Fruit fly (Drosophila melanogaster) S2 (cell line): ENCODE data around the gene bero.

Experiments
- CG8478 ChIP-seq: fragments of >200 bp; optimal IDR thresholded peaks from 2 replicates; lab custom pipeline; 2018
- CTCF ChIP-seq, 2 experiments: fragments of >200 bp; optimal IDR thresholded peaks; 2 replicates each; lab custom pipeline; 2018

The bero gene

dm6 chr2L:20858371-20859340 is at the start of gene bero:
Gene bero (plus strand): TSS chr2L:20858695.
- no peak for TF ChIP-seq CTCF (optimal IDR thresholded peaks at IDR 0.05; lab: Kevin White, UChicago)

DNA sequence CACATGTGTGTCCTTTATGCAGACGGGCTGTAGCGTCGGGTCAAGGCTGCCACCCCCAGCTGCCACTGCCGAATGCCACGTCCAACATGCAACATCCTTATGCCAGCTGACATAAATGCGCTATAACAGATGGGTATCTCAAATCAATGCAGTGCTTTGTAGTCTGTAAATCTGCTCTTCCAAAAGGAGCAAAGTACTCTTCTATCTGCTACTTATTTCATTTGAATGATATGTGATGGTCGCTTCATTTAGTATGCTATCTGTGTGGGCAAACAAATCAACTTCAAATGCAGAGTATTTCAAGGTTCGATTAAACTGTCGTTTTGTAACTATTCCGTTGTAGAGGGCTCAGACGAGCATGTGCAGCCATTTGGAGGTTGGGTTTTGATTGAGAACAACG is 49.3 kb upstream of the bero start:
- TF ChIP-seq CTCF (optimal IDR thresholded peaks at IDR 0.05; lab: Kevin White, UChicago) (no peak), CG8478 (no peak)

DNA sequence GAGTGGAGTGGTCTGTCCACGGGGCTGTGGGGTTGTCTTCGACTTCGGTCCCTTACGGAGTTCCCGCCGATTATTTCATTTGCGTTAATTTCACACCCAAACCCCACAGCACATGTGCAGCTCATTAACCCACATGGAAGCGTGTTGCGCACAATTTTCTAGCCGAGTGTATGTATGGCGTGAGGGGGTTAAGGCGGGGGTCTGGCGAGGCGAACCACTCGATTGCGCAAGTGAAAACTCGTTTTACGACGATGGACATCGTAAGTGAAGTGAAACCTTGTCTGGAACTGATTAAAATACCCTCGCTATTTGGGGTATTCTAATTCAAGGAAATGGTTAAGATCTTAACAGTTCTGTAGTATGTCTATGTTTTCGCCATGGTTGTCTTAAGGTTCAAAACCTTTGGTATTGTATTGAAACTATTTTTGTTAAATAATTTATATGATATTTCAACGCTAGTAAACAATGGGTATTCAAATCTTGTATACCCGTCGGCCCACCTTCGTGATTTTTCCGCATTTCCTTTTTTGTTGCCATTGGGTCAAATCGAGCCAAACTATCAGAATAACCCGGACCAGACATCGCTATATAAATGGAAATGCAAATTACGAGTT is 47.3 kb upstream of the bero start:
- TF ChIP-seq CTCF (optimal IDR thresholded peaks at IDR 0.05; lab: Kevin White, UChicago) (no peak), CG8478 (no peak)

dm6 chr2L:20812283-20813189 is 46.0 kb upstream of the bero start:
- no peak for TF ChIP-seq CTCF (optimal IDR thresholded peaks at IDR 0.05; lab: Kevin White, UChicago)

DNA sequence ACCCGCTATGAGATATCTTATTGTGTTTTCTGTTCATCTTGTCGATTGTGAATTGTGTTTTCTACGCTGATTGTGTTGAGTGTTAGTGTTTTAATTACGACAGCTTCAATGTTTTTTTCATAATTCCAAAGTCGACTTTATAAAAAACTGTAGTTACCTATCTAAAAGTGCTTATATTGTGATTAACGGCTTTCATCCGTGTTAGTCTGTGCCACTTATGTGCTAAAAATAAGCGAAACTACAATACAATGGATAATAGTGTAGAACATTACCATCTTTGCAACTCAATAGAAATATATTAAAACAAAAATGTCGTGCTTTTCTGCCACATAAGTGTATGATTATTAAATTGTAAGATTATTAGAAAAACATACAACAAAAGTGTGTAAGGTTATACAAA is 42.4 kb upstream of the bero start, which contains the start of gene CG33322:
TSS of gene CG33322 (minus strand) at position 101 of the 400 bp plus-strand sequence.
- TF ChIP-seq CG8478 (no peak), CTCF (optimal IDR thresholded peaks at IDR 0.05; lab: Kevin White, UChicago) (no peak)

DNA sequence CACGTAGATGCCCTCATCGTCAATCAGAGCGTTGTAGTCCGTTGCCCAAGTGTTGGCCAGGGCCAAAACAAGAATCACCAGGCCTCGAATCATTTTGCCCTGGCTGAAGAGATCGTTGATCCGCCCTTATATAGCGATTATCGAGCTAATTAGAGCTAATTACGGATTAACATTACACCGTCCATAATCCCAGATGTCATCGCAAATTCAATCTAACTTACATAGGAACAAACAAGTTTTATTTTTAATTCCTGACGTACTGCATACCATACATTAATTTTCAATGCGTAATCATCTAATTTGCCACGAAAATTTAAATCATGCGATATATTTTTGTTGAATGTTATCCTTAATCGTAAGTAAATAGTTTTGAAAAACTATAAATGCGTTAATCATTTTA is 41.3 kb upstream of the bero start, which contains the start of gene CheB38b:
TSS of gene CheB38b (minus strand) at position 101 of the 400 bp plus-strand sequence.
- TF ChIP-seq CTCF (optimal IDR thresholded peaks at IDR 0.05; lab: Kevin White, UChicago), result no peak
- TF ChIP-seq CG8478, result no peak

dm6 chr2L:20818432-20818831 is 40.1 kb upstream of the bero start, which contains the start of gene CheB38a:
Gene CheB38a (minus strand): TSS chr2L:20818532.
- TF ChIP-seq CG8478 (no peak), CTCF (optimal IDR thresholded peaks at IDR 0.05; lab: Kevin White, UChicago) (no peak)

dm6 chr2L:20820767-20821166 is 37.7 kb upstream of the bero start, which contains the start of gene CheB38c:
Gene CheB38c (minus strand): TSS chr2L:20820867.
- TF ChIP-seq CG8478, result no peak

DNA sequence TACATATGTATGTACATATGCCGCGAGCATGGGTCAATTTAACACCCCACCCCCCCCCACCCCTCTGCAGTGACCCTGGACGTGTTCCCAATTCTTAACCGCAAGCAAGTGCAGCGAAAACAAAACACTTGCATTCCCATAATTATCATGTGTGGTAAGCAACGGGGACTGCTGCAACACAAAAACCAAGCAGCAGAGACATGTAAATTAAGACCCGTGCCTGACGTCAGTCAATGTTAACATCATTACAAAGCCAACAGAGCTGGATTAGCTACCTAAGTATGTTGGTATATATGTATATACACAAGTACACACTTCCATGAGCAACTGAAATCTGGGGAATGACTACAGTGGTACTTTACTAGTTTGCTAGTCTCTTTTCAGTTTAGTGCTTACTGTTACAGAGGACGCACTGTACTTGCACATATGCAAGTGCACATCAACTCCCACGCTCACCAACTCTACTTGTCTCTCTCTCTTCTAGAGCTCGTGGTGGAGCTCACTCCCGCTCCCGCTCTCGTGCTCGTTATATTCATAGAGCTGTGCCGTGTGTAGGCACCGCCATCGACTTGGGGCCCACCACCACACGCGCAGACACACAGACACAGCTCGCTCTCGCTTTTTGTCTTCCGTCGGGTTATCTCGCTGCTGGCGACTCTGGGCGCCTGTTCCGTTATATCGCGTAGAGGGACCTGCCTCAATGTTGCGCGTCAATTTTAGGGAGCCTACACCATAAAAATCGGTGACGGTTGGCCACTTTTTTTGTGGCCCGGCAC is 37.1 kb upstream of the bero start:
- TF ChIP-seq CTCF (optimal IDR thresholded peaks at IDR 0.05; lab: Kevin White, UChicago), result no peak
- TF ChIP-seq CG8478, result no peak

- TF ChIP-seq CTCF (optimal IDR thresholded peaks at IDR 0.05; lab: Kevin White, UChicago) (peak in 1 of 2 experiments; percentile 0), CG8478 (no peak)
Measured at dm6 chr2L:20822025-20822371, 36.5 kb upstream of the bero start.

- no peak for TF ChIP-seq CG8478
- peak in 1 of 2 experiments; percentile 20 for TF ChIP-seq CTCF (optimal IDR thresholded peaks at IDR 0.05; lab: Kevin White, UChicago)
Measured at dm6 chr2L:20822489-20823195, 35.9 kb upstream of the bero start, which contains the start of gene CG9331. Gene CG9331 (plus strand): TSS chr2L:20822828.

- peak in 1 of 2 experiments; percentile 9 for TF ChIP-seq CTCF (optimal IDR thresholded peaks at IDR 0.05; lab: Kevin White, UChicago)
- TF ChIP-seq CG8478, result no peak
Measured at dm6 chr2L:20823196-20824105, 35.0 kb upstream of the bero start.
